Worm (Caenorhabditis elegans) whole organism, L3 larva: ENCODE results near the gene F01F1.2.

ENCODE experiments used
- ceh-82 ChIP-seq: fragments of 150-350 bp; optimal IDR thresholded peaks from 2 replicates; lab custom pipeline; 2014; ENCODE audit warnings: missing biosample characterization, missing genetic modification characterization
- elt-1 ChIP-seq: fragments of 150-350 bp; optimal IDR thresholded peaks from 2 replicates; lab custom pipeline; 2014; ENCODE audit warnings: missing biosample characterization, missing genetic modification characterization
- jun-1 ChIP-seq: fragments of 150-350 bp; optimal IDR thresholded peaks from 2 replicates; lab custom pipeline; 2014; ENCODE audit warnings: missing biosample characterization, missing genetic modification reagents, missing genetic modification characterization
- lin-15B ChIP-seq: fragments of 150-350 bp; optimal IDR thresholded peaks from 2 replicates; lab custom pipeline; 2014; ENCODE audit warnings: missing biosample characterization, missing genetic modification characterization
- mdl-1 ChIP-seq: fragments of 150-350 bp; optimal IDR thresholded peaks from 2 replicates; lab custom pipeline; 2014; ENCODE audit warnings: missing biosample characterization, missing genetic modification characterization
- nhr-11 ChIP-seq: fragments of 150-350 bp; optimal IDR thresholded peaks from 2 replicates; lab custom pipeline; 2014; ENCODE audit warnings: missing biosample characterization, missing genetic modification characterization
- nhr-77 ChIP-seq: fragments of 150-350 bp; optimal IDR thresholded peaks from 2 replicates; lab custom pipeline; 2014; ENCODE audit warnings: missing biosample characterization, missing genetic modification characterization
- sea-2 ChIP-seq: fragments of 150-350 bp; sonication (generic microtip); optimal IDR thresholded peaks from 4 replicates; lab custom pipeline; 2014; ENCODE audit warnings: missing biosample characterization, missing genetic modification reagents, missing genetic modification characterization
- ztf-11 ChIP-seq: fragments of 150-350 bp; optimal IDR thresholded peaks from 2 replicates; lab custom pipeline; 2014; ENCODE audit warnings: missing biosample characterization, missing genetic modification characterization

DNA sequence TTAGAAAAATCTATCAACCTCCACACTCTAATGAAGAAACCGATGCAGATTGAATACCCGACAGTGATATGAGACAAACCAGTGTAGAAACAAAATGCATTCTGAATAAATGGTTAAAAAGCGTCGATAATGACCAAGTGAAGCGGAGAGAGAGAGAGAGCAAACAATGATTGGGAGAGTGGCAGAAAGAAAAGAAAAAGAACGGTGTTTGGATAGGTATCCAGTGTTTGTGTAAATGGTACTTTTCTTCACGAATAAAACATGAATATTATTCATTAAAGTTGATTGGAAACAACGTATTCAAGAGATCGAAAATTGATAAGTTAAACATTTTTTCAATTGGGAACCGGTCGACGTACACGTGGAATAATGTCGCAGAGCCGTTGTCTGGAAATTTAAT lies 8.9 kb upstream of the F01F1.2 start, which contains the start of gene F01F1.15:
- no peak for TF ChIP-seq mdl-1
- no peak for TF ChIP-seq sea-2 (GFP tag; lab: Kevin White, UChicago)
- TF ChIP-seq jun-1 (tag; lab: Kevin White, UChicago), result no peak
- no peak for TF ChIP-seq lin-15B (tag; lab: Kevin White, UChicago)
- TF ChIP-seq ceh-82 (tag; lab: Kevin White, UChicago), result no peak
- no peak for TF ChIP-seq nhr-77 (tag; lab: Kevin White, UChicago)
- TF ChIP-seq nhr-11 (tag; lab: Kevin White, UChicago), result no peak
- TF ChIP-seq elt-1, result no peak
- no peak for TF ChIP-seq ztf-11 (tag; lab: Kevin White, UChicago)
